Worm (Caenorhabditis elegans): Measurements from ENCODE around the gene best-7.
"Not testable (repeated sequence)": the region's sequence is repeated elsewhere in the genome, so short reads cannot be mapped to it uniquely, and the experiment has no call there.

best-7 gene

ce11 chrIV:11257476-11257875 lies 27.4 kb upstream of the best-7 start:
- no peak for TF ChIP-seq cog-1 (tag; optimal IDR thresholded peaks at IDR 0.05)
- no peak for TF ChIP-seq ref-1 (GFP tag; conservative IDR thresholded peaks at IDR 0.05)
- TF ChIP-seq flt-1 (GFP tag; IDR thresholded peaks at IDR 0.05): no peak
- no peak for TF ChIP-seq ztf-23 (GFP tag; IDR thresholded peaks at IDR 0.05)

ce11 chrIV:11253689-11254088 lies 23.6 kb upstream of the best-7 start, which contains the start of gene C05C12.1:
TSS of gene C05C12.1 (plus strand) at chrIV:11253989.
- not testable (repeated sequence) for TF ChIP-seq ztf-29 (GFP tag; IDR thresholded peaks at IDR 0.05); T22C8.4 (GFP tag; IDR thresholded peaks at IDR 0.05); cog-1 (tag; optimal IDR thresholded peaks at IDR 0.05)

ce11 chrIV:11248031-11248631 lies 18.0 kb upstream of the best-7 start, which contains the start of gene C05C12.4:
TSS of gene C05C12.4 (minus strand) at chrIV:11248081.
- TF ChIP-seq T22C8.4 (GFP tag; IDR thresholded peaks at IDR 0.05) (no peak), ztf-23 (GFP tag; IDR thresholded peaks at IDR 0.05) (no peak), ref-1 (GFP tag; conservative IDR thresholded peaks at IDR 0.05) (no peak), med-1 (GFP tag; optimal IDR thresholded peaks at IDR 0.05; ENCODE audit: insufficient read depth) (no peak), klf-2 (GFP tag; conservative IDR thresholded peaks at IDR 0.05) (no peak), flt-1 (GFP tag; IDR thresholded peaks at IDR 0.05) (no peak), ztf-29 (GFP tag; IDR thresholded peaks at IDR 0.05) (no peak), tab-1 (GFP tag; IDR thresholded peaks at IDR 0.05) (no peak), cog-1 (tag; optimal IDR thresholded peaks at IDR 0.05) (no peak)

ce11 chrIV:11247434-11247833 lies 17.3 kb upstream of the best-7 start:
- TF ChIP-seq med-1 (GFP tag; optimal IDR thresholded peaks at IDR 0.05; ENCODE audit: insufficient read depth) (no peak), T22C8.4 (GFP tag; IDR thresholded peaks at IDR 0.05) (no peak)

- TF ChIP-seq ztf-29 (GFP tag; IDR thresholded peaks at IDR 0.05) (no peak), ztf-23 (GFP tag; IDR thresholded peaks at IDR 0.05) (no peak), ref-1 (GFP tag; conservative IDR thresholded peaks at IDR 0.05) (no peak), T22C8.4 (GFP tag; IDR thresholded peaks at IDR 0.05) (no peak), med-1 (GFP tag; optimal IDR thresholded peaks at IDR 0.05; ENCODE audit: insufficient read depth) (no peak), cog-1 (tag; optimal IDR thresholded peaks at IDR 0.05) (no peak), flt-1 (GFP tag; IDR thresholded peaks at IDR 0.05) (no peak), tab-1 (GFP tag; IDR thresholded peaks at IDR 0.05) (no peak), klf-2 (GFP tag; conservative IDR thresholded peaks at IDR 0.05) (no peak)
Observed at ce11 chrIV:11241368-11241767, 11.3 kb upstream of the best-7 start, which contains the start of gene C05C12.6. TSS of gene C05C12.6 (minus strand) at chrIV:11241468.

ce11 chrIV:11235755-11236154 lies 5.6 kb upstream of the best-7 start:
- TF ChIP-seq cog-1 (tag; optimal IDR thresholded peaks at IDR 0.05): no peak
- TF ChIP-seq flt-1 (GFP tag; IDR thresholded peaks at IDR 0.05): no peak
- TF ChIP-seq klf-2 (GFP tag; conservative IDR thresholded peaks at IDR 0.05): no peak
- TF ChIP-seq ztf-29 (GFP tag; IDR thresholded peaks at IDR 0.05): no peak
- no peak for TF ChIP-seq ref-1 (GFP tag; conservative IDR thresholded peaks at IDR 0.05)
- TF ChIP-seq ztf-23 (GFP tag; IDR thresholded peaks at IDR 0.05): no peak
- TF ChIP-seq med-1 (GFP tag; optimal IDR thresholded peaks at IDR 0.05; ENCODE audit: insufficient read depth): no peak
- TF ChIP-seq tab-1 (GFP tag; IDR thresholded peaks at IDR 0.05): no peak
- TF ChIP-seq T22C8.4 (GFP tag; IDR thresholded peaks at IDR 0.05): no peak

- TF ChIP-seq ref-1 (GFP tag; conservative IDR thresholded peaks at IDR 0.05) (no peak), T22C8.4 (GFP tag; IDR thresholded peaks at IDR 0.05) (no peak), cog-1 (tag; optimal IDR thresholded peaks at IDR 0.05) (no peak), ztf-23 (GFP tag; IDR thresholded peaks at IDR 0.05) (no peak), flt-1 (GFP tag; IDR thresholded peaks at IDR 0.05) (no peak), med-1 (GFP tag; optimal IDR thresholded peaks at IDR 0.05; ENCODE audit: insufficient read depth) (no peak), ztf-29 (GFP tag; IDR thresholded peaks at IDR 0.05) (no peak), klf-2 (GFP tag; conservative IDR thresholded peaks at IDR 0.05) (no peak), tab-1 (GFP tag; IDR thresholded peaks at IDR 0.05) (no peak)
Observed at ce11 chrIV:11231376-11231775, 1.3 kb upstream of the best-7 start.

- no peak for TF ChIP-seq T22C8.4 (GFP tag; IDR thresholded peaks at IDR 0.05)
- TF ChIP-seq cog-1 (tag; optimal IDR thresholded peaks at IDR 0.05): no peak
- no peak for TF ChIP-seq klf-2 (GFP tag; conservative IDR thresholded peaks at IDR 0.05)
- no peak for TF ChIP-seq tab-1 (GFP tag; IDR thresholded peaks at IDR 0.05)
- no peak for TF ChIP-seq ztf-29 (GFP tag; IDR thresholded peaks at IDR 0.05)
- TF ChIP-seq ref-1 (GFP tag; conservative IDR thresholded peaks at IDR 0.05): no peak
- TF ChIP-seq flt-1 (GFP tag; IDR thresholded peaks at IDR 0.05): no peak
- no peak for TF ChIP-seq med-1 (GFP tag; optimal IDR thresholded peaks at IDR 0.05; ENCODE audit: insufficient read depth)
- TF ChIP-seq ztf-23 (GFP tag; IDR thresholded peaks at IDR 0.05): no peak
Observed at ce11 chrIV:11229013-11229412, 1.1 kb downstream of the best-7 start.

- TF ChIP-seq ztf-23 (GFP tag; IDR thresholded peaks at IDR 0.05): no peak
- no peak for TF ChIP-seq flt-1 (GFP tag; IDR thresholded peaks at IDR 0.05)
- no peak for TF ChIP-seq klf-2 (GFP tag; conservative IDR thresholded peaks at IDR 0.05)
- TF ChIP-seq ref-1 (GFP tag; conservative IDR thresholded peaks at IDR 0.05): no peak
- no peak for TF ChIP-seq tab-1 (GFP tag; IDR thresholded peaks at IDR 0.05)
- no peak for TF ChIP-seq med-1 (GFP tag; optimal IDR thresholded peaks at IDR 0.05; ENCODE audit: insufficient read depth)
- no peak for TF ChIP-seq ztf-29 (GFP tag; IDR thresholded peaks at IDR 0.05)
- TF ChIP-seq T22C8.4 (GFP tag; IDR thresholded peaks at IDR 0.05): no peak
- TF ChIP-seq cog-1 (tag; optimal IDR thresholded peaks at IDR 0.05): no peak
Observed at ce11 chrIV:11226545-11226944, 3.6 kb downstream of the best-7 start.

ce11 chrIV:11225206-11225605 lies 4.9 kb downstream of the best-7 start, which contains the start of gene col-125:
TSS of gene col-125 (plus strand) at chrIV:11225506.
- TF ChIP-seq med-1 (GFP tag; optimal IDR thresholded peaks at IDR 0.05; ENCODE audit: insufficient read depth) (no peak), tab-1 (GFP tag; IDR thresholded peaks at IDR 0.05) (no peak), klf-2 (GFP tag; conservative IDR thresholded peaks at IDR 0.05) (no peak), cog-1 (tag; optimal IDR thresholded peaks at IDR 0.05) (no peak)

All from whole organism, midembryonic.